Worm (Caenorhabditis elegans) whole organism, late embryonic: ENCODE data around the gene mec-12.

Experiments
- C38D4.7 ChIP-seq: fragments of 200-800 bp; sonication (Bioruptor generic); optimal IDR thresholded peaks from 2 replicates; lab custom pipeline; 2018; ENCODE audit warnings: mild to moderate bottlenecking, missing genetic modification characterization, moderate library complexity, missing compliant biosample characterization
- K02D7.2 ChIP-seq: sonication (generic microtip); optimal IDR thresholded peaks from 2 replicates; lab custom pipeline; 2017; ENCODE audit warnings: mild to moderate bottlenecking, missing genetic modification characterization, missing compliant biosample characterization
- T23F11.4 ChIP-seq: fragments of 200-800 bp; sonication (Bioruptor generic); optimal IDR thresholded peaks from 2 replicates; lab custom pipeline; 2018; ENCODE audit warnings: mild to moderate bottlenecking, missing genetic modification characterization, missing compliant biosample characterization
- Y22D7AL.16 ChIP-seq: sonication (generic microtip); optimal IDR thresholded peaks from 2 replicates; lab custom pipeline; 2016; ENCODE audit warnings: missing genetic modification characterization, missing compliant biosample characterization
- ama-1 ChIP-seq: fragments of 150-350 bp; optimal IDR thresholded peaks from 2 replicates; lab custom pipeline; 2014
- ceh-19 ChIP-seq: fragments of 200-800 bp; sonication (Bioruptor generic); optimal IDR thresholded peaks from 2 replicates; lab custom pipeline; 2018; ENCODE audit warnings: mild to moderate bottlenecking, missing genetic modification characterization, missing compliant biosample characterization
- ceh-22 ChIP-seq: sonication (generic microtip); optimal IDR thresholded peaks from 2 replicates; lab custom pipeline; 2017; ENCODE audit warnings: missing biosample characterization, missing genetic modification characterization
- ceh-31 ChIP-seq: sonication (generic microtip); optimal IDR thresholded peaks from 2 replicates; lab custom pipeline; 2016; ENCODE audit warnings: missing genetic modification characterization, missing compliant biosample characterization
- ceh-34 ChIP-seq: sonication (generic microtip); optimal IDR thresholded peaks from 2 replicates; lab custom pipeline; 2016; ENCODE audit warnings: mild to moderate bottlenecking, missing genetic modification characterization, missing compliant biosample characterization
- ceh-45 ChIP-seq: fragments of 200-800 bp; sonication (Bioruptor generic); IDR thresholded peaks from 2 replicates; pipeline ENCODE4 v1.3.6; 2022; ENCODE audit warnings: missing genetic modification reagents, missing genetic modification characterization, missing compliant biosample characterization
- ceh-9 ChIP-seq: sonication (generic microtip); optimal IDR thresholded peaks from 2 replicates; lab custom pipeline; 2016; ENCODE audit warnings: mild to moderate bottlenecking, missing genetic modification characterization, inconsistent platforms, missing compliant biosample characterization
- che-1 ChIP-seq: sonication (generic microtip); optimal IDR thresholded peaks from 2 replicates; lab custom pipeline; 2016; ENCODE audit warnings: mild to moderate bottlenecking, missing genetic modification characterization, missing compliant biosample characterization
- dmd-4 ChIP-seq: sonication (generic microtip); optimal IDR thresholded peaks from 2 replicates; lab custom pipeline; 2016; ENCODE audit warnings: borderline replicate concordance, missing genetic modification characterization, missing compliant biosample characterization
- dve-1 ChIP-seq: sonication (generic microtip); optimal IDR thresholded peaks from 2 replicates; lab custom pipeline; 2017; ENCODE audit warnings: antibody characterized with exemption, mild to moderate bottlenecking, missing genetic modification characterization, missing compliant biosample characterization
- elt-2 ChIP-seq: sonication (generic microtip); optimal IDR thresholded peaks from 2 replicates; lab custom pipeline; 2016; ENCODE audit warnings: missing genetic modification reagents, missing genetic modification characterization, missing compliant biosample characterization
- ets-4 ChIP-seq: sonication (generic microtip); optimal IDR thresholded peaks from 2 replicates; lab custom pipeline; 2016; ENCODE audit warnings: missing genetic modification characterization, missing compliant biosample characterization
- eyg-1 ChIP-seq: sonication (generic microtip); optimal IDR thresholded peaks from 2 replicates; lab custom pipeline; 2016; ENCODE audit warnings: missing genotype, missing genetic modification characterization, missing compliant biosample characterization
- fax-1 ChIP-seq: sonication (generic microtip); optimal IDR thresholded peaks from 2 replicates; lab custom pipeline; 2016; ENCODE audit warnings: missing genotype, missing genetic modification characterization, missing compliant biosample characterization
- fkh-6 ChIP-seq: sonication (generic microtip); optimal IDR thresholded peaks from 2 replicates; lab custom pipeline; 2016; ENCODE audit warnings: missing genetic modification characterization, missing compliant biosample characterization
- hlh-13 ChIP-seq: fragments of 200-800 bp; sonication (Bioruptor generic); optimal IDR thresholded peaks from 2 replicates; lab custom pipeline; 2018; ENCODE audit warnings: mild to moderate bottlenecking, missing genetic modification characterization, missing compliant biosample characterization
- hlh-30 ChIP-seq: sonication (generic microtip); optimal IDR thresholded peaks from 2 replicates; lab custom pipeline; 2017; ENCODE audit warnings: antibody characterized with exemption, missing genetic modification characterization, missing compliant biosample characterization; ENCODE audit not compliant: insufficient read depth
- mec-3 ChIP-seq: sonication (generic microtip); optimal IDR thresholded peaks from 2 replicates; lab custom pipeline; 2016; ENCODE audit warnings: borderline replicate concordance, missing genetic modification characterization, missing compliant biosample characterization
- nhr-11 ChIP-seq: fragments of 150-350 bp; optimal IDR thresholded peaks from 2 replicates; lab custom pipeline; 2014; ENCODE audit warnings: missing biosample characterization, missing genetic modification characterization
- nhr-232 ChIP-seq: sonication (generic microtip); optimal IDR thresholded peaks from 2 replicates; lab custom pipeline; 2016; ENCODE audit warnings: missing genetic modification characterization, missing compliant biosample characterization
- pag-3 ChIP-seq: sonication (generic microtip); optimal IDR thresholded peaks from 2 replicates; lab custom pipeline; 2016; ENCODE audit warnings: missing compliant biosample characterization, missing genetic modification characterization, borderline replicate concordance
- pha-2 ChIP-seq: sonication (generic microtip); optimal IDR thresholded peaks from 2 replicates; lab custom pipeline; 2017; ENCODE audit warnings: mild to moderate bottlenecking, missing genetic modification characterization, missing compliant biosample characterization
- pros-1 ChIP-seq: fragments of 150-350 bp; optimal IDR thresholded peaks from 2 replicates; lab custom pipeline; 2014; ENCODE audit warnings: missing biosample characterization, missing genetic modification reagents, missing genetic modification characterization
- sdc-2 ChIP-seq: sonication (generic microtip); optimal IDR thresholded peaks from 2 replicates; lab custom pipeline; 2016; ENCODE audit warnings: missing genotype, missing genetic modification characterization, missing compliant biosample characterization
- syd-9 ChIP-seq: sonication (generic microtip); optimal IDR thresholded peaks from 2 replicates; lab custom pipeline; 2016; ENCODE audit warnings: mild to moderate bottlenecking, missing genetic modification characterization, moderate library complexity, missing compliant biosample characterization
- tbx-2 ChIP-seq: sonication (generic microtip); optimal IDR thresholded peaks from 2 replicates; lab custom pipeline; 2016; ENCODE audit warnings: missing genetic modification characterization, missing compliant biosample characterization
- ttx-3 ChIP-seq: sonication (generic microtip); optimal IDR thresholded peaks from 2 replicates; lab custom pipeline; 2016; ENCODE audit warnings: missing genetic modification reagents, missing genetic modification characterization, missing compliant biosample characterization
- unc-42 ChIP-seq: sonication (generic microtip); optimal IDR thresholded peaks from 2 replicates; lab custom pipeline; 2016; ENCODE audit warnings: missing genotype, missing genetic modification characterization, missing compliant biosample characterization

The mec-12 gene

DNA sequence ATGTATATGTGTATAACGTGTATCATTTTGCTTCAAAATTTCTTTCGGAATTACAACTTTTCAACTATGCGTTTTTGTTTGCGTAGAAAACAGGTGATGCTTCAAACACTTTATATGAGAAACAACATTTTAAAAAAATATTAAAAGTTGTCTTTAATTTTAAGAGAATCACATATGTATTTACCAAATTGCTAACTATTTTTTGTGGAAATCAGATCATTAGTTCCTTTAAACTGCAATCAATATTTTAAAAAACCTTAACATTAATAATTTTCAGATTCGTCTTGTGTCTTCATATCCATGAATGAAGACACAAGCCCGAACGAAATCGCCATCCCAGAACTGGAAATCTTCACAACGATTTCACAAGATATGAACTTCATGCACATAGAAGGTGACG is 13.8 kb upstream of the mec-12 start, which contains the start of gene C44B11.6:
TSS of gene C44B11.6 (plus strand) at position 301 of the 400 bp plus-strand sequence.
- TF ChIP-seq T23F11.4 (GFP tag; lab: Kevin White, UChicago) = no peak
- TF ChIP-seq sdc-2 = no peak
- TF ChIP-seq mec-3 (tag; lab: Kevin White, UChicago) = no peak
- TF ChIP-seq ttx-3 (tag; lab: Kevin White, UChicago) = no peak
- no peak for TF ChIP-seq fkh-6 (tag; lab: Kevin White, UChicago)
- no peak for TF ChIP-seq Y22D7AL.16 (tag; lab: Kevin White, UChicago)
- TF ChIP-seq nhr-11 (tag; lab: Kevin White, UChicago) = no peak
- TF ChIP-seq elt-2 (tag; lab: Kevin White, UChicago) = no peak

DNA sequence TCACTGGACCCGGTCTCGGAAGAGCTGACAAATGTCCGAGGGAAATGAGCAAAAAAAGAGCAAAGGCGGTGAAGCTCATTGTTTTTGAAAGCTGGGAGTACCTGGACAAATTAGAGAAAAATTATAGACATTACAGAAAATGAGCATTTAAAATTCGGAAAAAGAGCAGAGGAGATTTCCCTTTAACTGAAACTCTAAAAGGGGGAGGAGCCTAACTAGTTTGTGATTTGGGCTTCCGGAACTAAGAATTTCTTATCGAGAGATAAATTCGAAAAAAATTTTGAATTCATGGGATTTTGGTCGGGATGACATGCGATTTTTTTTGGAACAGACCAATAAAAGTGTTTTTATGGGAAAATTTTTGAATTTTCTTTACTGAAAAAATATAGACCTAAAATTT is 4.6 kb upstream of the mec-12 start, which contains the start of gene C44B11.4:
TSS of gene C44B11.4 (minus strand) at position 101 of the 400 bp plus-strand sequence.
- TF ChIP-seq ttx-3 (tag; lab: Kevin White, UChicago) (no peak), sdc-2 (no peak), mec-3 (tag; lab: Kevin White, UChicago) (no peak), hlh-30 (no peak), dmd-4 (no peak), ceh-19 (GFP tag; lab: Kevin White, UChicago) (no peak)
- TF ChIP-seq, all 69 proteins: peak for 0

DNA sequence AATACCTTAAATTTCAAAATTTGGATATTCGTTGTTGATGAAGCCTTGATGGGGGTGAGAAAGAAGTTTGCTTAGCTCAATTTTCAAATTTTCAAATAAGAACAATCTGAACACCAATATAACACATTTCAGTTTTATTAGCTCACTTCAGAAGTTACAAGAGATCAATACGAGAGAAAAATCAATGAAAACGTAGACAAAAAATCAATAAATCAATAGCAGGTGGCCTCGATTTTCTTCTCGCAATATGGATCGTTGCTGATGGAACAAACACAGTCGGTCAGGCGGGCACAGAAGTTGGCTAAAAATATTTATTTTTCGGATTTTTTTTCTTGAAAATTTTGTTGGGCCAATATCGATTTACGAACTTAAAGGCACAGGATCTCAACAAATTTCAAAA is 3.0 kb upstream of the mec-12 start:
- TF ChIP-seq hlh-30 (no peak), che-1 (tag; lab: Kevin White, UChicago) (no peak), ceh-22 (no peak), pros-1 (tag; lab: Kevin White, UChicago) (no peak), tbx-2 (no peak), nhr-232 (no peak), elt-2 (tag; lab: Kevin White, UChicago) (no peak), ceh-45 (GFP tag; lab: Robert Waterston, UW) (no peak), eyg-1 (tag; lab: Kevin White, UChicago) (no peak), unc-42 (tag; lab: Kevin White, UChicago) (no peak), hlh-13 (GFP tag; lab: Kevin White, UChicago) (no peak), syd-9 (tag; lab: Kevin White, UChicago) (no peak), ets-4 (tag; lab: Kevin White, UChicago) (no peak), K02D7.2 (tag; lab: Kevin White, UChicago) (no peak), ama-1 (lab: Kevin White, UChicago) (no peak), ceh-9 (tag; lab: Kevin White, UChicago) (no peak), dve-1 (tag; lab: Kevin White, UChicago) (no peak), pag-3 (no peak), Y22D7AL.16 (tag; lab: Kevin White, UChicago) (no peak)
- TF ChIP-seq, all 69 proteins: peak for 0

DNA sequence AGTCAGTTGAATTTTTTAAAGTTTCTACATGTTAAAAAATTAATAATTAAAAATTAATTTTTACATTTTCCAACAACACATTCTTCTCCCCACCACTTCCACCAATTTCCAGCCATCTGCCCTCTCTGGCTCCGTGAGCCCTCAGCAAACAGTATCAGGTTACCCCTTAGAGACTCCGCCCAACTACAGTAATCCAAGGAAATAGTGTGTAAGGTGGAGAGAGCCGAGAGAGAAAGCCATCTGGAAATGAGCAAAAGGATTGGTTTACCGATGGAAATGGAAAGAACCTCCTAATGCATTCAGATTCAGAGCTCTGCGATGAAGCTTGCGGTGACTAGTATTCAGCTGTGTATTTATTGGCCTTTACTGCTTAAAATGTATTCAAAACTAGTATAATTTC is 1.2 kb upstream of the mec-12 start:
- TF ChIP-seq ceh-34 (tag; lab: Kevin White, UChicago) (peak; percentile 99), K02D7.2 (tag; lab: Kevin White, UChicago) (no peak), sdc-2 (no peak), pha-2 (no peak), C38D4.7 (GFP tag; lab: Kevin White, UChicago) (no peak), ceh-19 (GFP tag; lab: Kevin White, UChicago) (peak; percentile 76)

DNA sequence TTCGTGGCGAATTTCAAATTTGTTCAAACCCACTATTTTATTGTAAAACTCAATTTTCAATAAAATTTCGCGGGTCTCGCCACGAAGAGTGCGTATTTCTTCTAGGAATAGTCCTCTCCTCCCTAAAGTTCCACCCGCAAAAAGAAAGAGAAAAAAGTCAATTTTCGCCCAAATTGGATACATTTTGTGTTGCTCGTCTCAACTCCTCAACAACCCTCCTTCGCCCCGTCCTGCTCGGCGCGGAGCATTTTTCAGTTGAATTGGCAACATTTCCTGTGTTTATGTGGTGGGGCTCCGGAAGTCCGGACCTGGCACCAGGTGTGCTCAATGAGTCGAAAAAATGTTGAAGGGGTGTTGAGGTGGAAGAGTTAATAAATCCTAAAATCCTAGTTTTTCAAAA is 947 bp downstream of the mec-12 start:
- TF ChIP-seq nhr-11 (tag; lab: Kevin White, UChicago) (no peak), unc-42 (tag; lab: Kevin White, UChicago) (peak; percentile 52)

DNA sequence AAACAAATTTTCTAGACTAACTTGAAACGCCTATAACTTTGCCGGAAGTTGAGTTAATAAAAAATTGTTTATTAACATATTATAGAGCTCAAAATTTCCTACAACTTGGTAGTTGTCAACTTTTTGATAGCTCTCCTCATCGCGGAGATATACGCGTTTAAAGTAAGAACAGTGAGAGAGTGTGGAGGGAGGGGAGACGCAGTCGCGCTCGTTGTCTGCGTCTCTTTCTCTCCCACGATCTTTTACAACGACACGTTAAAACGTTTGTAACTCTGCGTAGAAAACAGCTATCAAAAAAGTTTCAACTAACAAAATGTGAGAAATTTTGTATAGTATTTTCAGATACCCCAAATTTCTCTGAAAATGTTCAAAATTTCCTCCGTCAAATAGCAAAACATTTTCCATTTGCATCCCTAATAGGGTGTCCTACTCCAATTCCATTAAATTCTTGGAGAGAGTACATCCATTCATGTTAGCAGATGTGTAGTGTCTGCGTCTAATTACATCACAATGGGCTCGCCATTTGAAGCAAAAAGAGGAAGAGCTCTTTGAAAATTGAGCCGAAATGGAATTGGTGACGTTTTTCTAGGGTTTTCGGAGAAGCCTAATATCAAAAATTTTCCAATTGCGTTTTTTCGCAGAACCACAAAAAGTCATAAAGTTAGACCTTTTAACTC is 2.6 kb downstream of the mec-12 start:
- no peak for TF ChIP-seq fax-1
- peak; percentile 93 for TF ChIP-seq unc-42 (tag; lab: Kevin White, UChicago)
- TF ChIP-seq ceh-31 (tag; lab: Kevin White, UChicago) = peak; percentile 48
- TF ChIP-seq, all 69 proteins: peak for 2
